Fruit fly (Drosophila melanogaster) whole organism, prepupa: Measurements from ENCODE around the gene Sec22.

Source experiments
- CG11294 ChIP-seq: fragments of 200-800 bp; sonication (Bioruptor generic); IDR thresholded peaks from 2 replicates; pipeline ENCODE4 v1.3.6; 2022; ENCODE audit warnings: missing biosample characterization, missing genetic modification characterization
- CG11902 ChIP-seq: fragments of 200-800 bp; sonication (Bioruptor generic); optimal IDR thresholded peaks from 3 replicates; lab custom pipeline; 2016; ENCODE audit warnings: missing biosample characterization, missing genetic modification characterization
- CG6854 ChIP-seq: fragments of 200-800 bp; sonication (Bioruptor generic); optimal IDR thresholded peaks from 2 replicates; lab custom pipeline; 2017; ENCODE audit warnings: missing biosample characterization, mild to moderate bottlenecking, missing genetic modification characterization
- Eip78C ChIP-seq: fragments of 200-800 bp; sonication (Bioruptor generic); peaks from one replicate; lab custom pipeline; 2016; ENCODE audit warnings: missing biosample characterization, missing genetic modification characterization
- Lpt ChIP-seq: fragments of 200-800 bp; sonication (Bioruptor generic); optimal IDR thresholded peaks from 3 replicates; lab custom pipeline; 2016; ENCODE audit warnings: missing biosample characterization, missing genetic modification characterization
- fkh ChIP-seq: fragments of 200-800 bp; sonication (Bioruptor generic); optimal IDR thresholded peaks from 3 replicates; lab custom pipeline; 2017; ENCODE audit warnings: missing biosample characterization, mild to moderate bottlenecking, missing genetic modification characterization, moderate library complexity
- lz ChIP-seq: fragments of 200-800 bp; sonication (Bioruptor generic); optimal IDR thresholded peaks from 3 replicates; lab custom pipeline; 2016; ENCODE audit warnings: missing biosample characterization, missing genetic modification characterization

DNA sequence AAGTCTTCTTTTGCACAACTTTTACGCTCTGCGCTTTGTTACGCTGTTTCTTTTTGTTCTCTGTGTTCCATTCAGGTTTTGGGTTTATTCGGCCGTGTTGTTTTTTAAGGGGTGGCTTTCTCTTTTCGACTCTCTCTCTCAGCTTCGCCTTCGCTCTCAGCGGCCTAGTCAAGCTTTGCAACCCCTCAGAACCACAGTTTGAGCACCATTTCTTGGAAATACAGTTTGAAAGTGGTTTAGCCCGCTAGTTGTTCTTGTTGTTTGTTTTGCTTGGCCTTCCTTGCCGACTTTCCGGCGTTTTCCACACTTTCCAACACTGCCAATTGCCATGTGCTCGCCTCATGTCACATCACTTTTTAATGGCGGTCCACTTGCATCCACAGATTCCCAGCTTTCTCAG, 35.2 kb downstream of the Sec22 start:
- TF ChIP-seq CG6854 (GFP tag; lab: Kevin White, UChicago), result no peak
- TF ChIP-seq CG11294 (GFP tag; lab: Robert Waterston, UW), result no peak
- TF ChIP-seq lz, result no peak
- no peak for TF ChIP-seq Lpt (GFP tag; lab: Kevin White, UChicago)
- TF ChIP-seq fkh (GFP tag; lab: Kevin White, UChicago), result no peak
- no peak for TF ChIP-seq Eip78C (GFP tag; lab: Kevin White, UChicago)
- TF ChIP-seq CG11902 (GFP tag; lab: Kevin White, UChicago), result no peak
